Fruit fly (Drosophila melanogaster) whole organism, embryonic: ENCODE data around the gene CG9150.

Experiments used
- Ada2b ChIP-seq: fragments of 200-800 bp; sonication (Bioruptor generic); IDR thresholded peaks from 2 replicates; pipeline ENCODE4 v1.3.6; 2022; ENCODE audit warnings: missing biosample characterization, missing genetic modification characterization
- Adf1 ChIP-seq: fragments of 200-800 bp; sonication (Bioruptor generic); IDR thresholded peaks from 2 replicates; pipeline ENCODE4 v1.3.6; 2022; ENCODE audit warnings: missing biosample characterization, missing genetic modification characterization
- B-H1 ChIP-seq: fragments of 200-800 bp; sonication (Bioruptor generic); IDR thresholded peaks from 3 replicates; pipeline ENCODE4 v1.3.6; 2022; ENCODE audit warnings: missing biosample characterization, missing genetic modification characterization
- Bgb ChIP-seq: fragments of 200-800 bp; sonication (Bioruptor generic); IDR thresholded peaks from 2 replicates; pipeline ENCODE4 v1.3.6; 2022; ENCODE audit warnings: missing biosample characterization, missing genetic modification characterization; ENCODE audit not compliant: partially characterized antibody
- Blimp-1 ChIP-seq: fragments of 200-800 bp; sonication (Bioruptor generic); optimal IDR thresholded peaks from 3 replicates; lab custom pipeline; 2018; ENCODE audit warnings: missing biosample characterization, missing genetic modification characterization, mild to moderate bottlenecking, moderate library complexity, missing genetic modification reagents
- CG1024 ChIP-seq: fragments of 200-800 bp; sonication (Bioruptor generic); IDR thresholded peaks from 2 replicates; pipeline ENCODE4 v1.3.6; 2022; ENCODE audit warnings: missing biosample characterization, missing genetic modification characterization
- CG11456 ChIP-seq: fragments of 200-800 bp; sonication (Bioruptor generic); IDR thresholded peaks from 3 replicates; pipeline ENCODE4 v1.3.6; 2022; ENCODE audit warnings: missing biosample characterization, missing genetic modification characterization
- CG12769 ChIP-seq: fragments of 200-800 bp; sonication (Bioruptor generic); optimal IDR thresholded peaks from 2 replicates; lab custom pipeline; 2019; ENCODE audit warnings: missing biosample characterization, mild to moderate bottlenecking, missing genetic modification characterization, moderate library complexity
- CG13894 ChIP-seq: fragments of 200-800 bp; sonication (Bioruptor generic); optimal IDR thresholded peaks from 3 replicates; lab custom pipeline; 2018; ENCODE audit warnings: missing biosample characterization, mild to moderate bottlenecking, missing genetic modification characterization, moderate library complexity
- CG15073 ChIP-seq: fragments of 200-800 bp; sonication (Bioruptor generic); optimal IDR thresholded peaks from 2 replicates; lab custom pipeline; 2016; ENCODE audit warnings: missing biosample characterization, missing genetic modification characterization
- CG15696 ChIP-seq: fragments of 200-800 bp; sonication (Bioruptor generic); optimal IDR thresholded peaks from 2 replicates; lab custom pipeline; 2019; ENCODE audit warnings: missing biosample characterization, mild to moderate bottlenecking, missing genetic modification characterization, moderate library complexity
- CG17385 ChIP-seq: fragments of 200-800 bp; sonication (Bioruptor generic); optimal IDR thresholded peaks from 3 replicates; lab custom pipeline; 2018; ENCODE audit warnings: missing biosample characterization, mild to moderate bottlenecking, missing genetic modification characterization
- CG31224 ChIP-seq: fragments of 200-800 bp; sonication (Bioruptor generic); IDR thresholded peaks from 2 replicates; pipeline ENCODE4 v1.3.6; 2022; ENCODE audit warnings: missing biosample characterization, missing genetic modification characterization
- CG31441 ChIP-seq: fragments of 200-800 bp; sonication (Bioruptor generic); IDR thresholded peaks from 2 replicates; pipeline ENCODE4 v1.3.6; 2022; ENCODE audit warnings: missing biosample characterization, missing genetic modification characterization
- CG3726 ChIP-seq: fragments of 200-800 bp; sonication (Bioruptor generic); IDR thresholded peaks from 3 replicates; pipeline ENCODE4, ENCODE4 v1.3.6; 2022; ENCODE audit warnings: missing biosample characterization, missing genetic modification characterization
- CG42726 ChIP-seq: fragments of 200-800 bp; sonication (Bioruptor generic); IDR thresholded peaks from 2 replicates; pipeline ENCODE4 v1.3.6; 2022; ENCODE audit warnings: missing biosample characterization, missing genetic modification characterization; ENCODE audit not compliant: partially characterized antibody
- CG6175 ChIP-seq: fragments of 200-800 bp; sonication (Bioruptor generic); IDR thresholded peaks from 3 replicates; pipeline ENCODE4 v1.3.6; 2022; ENCODE audit warnings: missing biosample characterization, missing genetic modification characterization
- CG6791 ChIP-seq: fragments of 200-800 bp; sonication (Bioruptor generic); IDR thresholded peaks from 3 replicates; pipeline ENCODE4 v1.3.6; 2022; ENCODE audit warnings: missing biosample characterization, missing genetic modification characterization; ENCODE audit not compliant: partially characterized antibody
- CG8359 ChIP-seq: fragments of 200-800 bp; sonication (Bioruptor generic); optimal IDR thresholded peaks from 2 replicates; lab custom pipeline; 2017; ENCODE audit warnings: missing biosample characterization, mild to moderate bottlenecking, missing genetic modification characterization, borderline replicate concordance
- CG8765 ChIP-seq: fragments of 200-800 bp; sonication (Bioruptor generic); IDR thresholded peaks from 2 replicates; pipeline ENCODE4 v1.3.6; 2022; ENCODE audit warnings: missing biosample characterization, missing genetic modification characterization
- CG8924 ChIP-seq: fragments of 200-800 bp; optimal IDR thresholded peaks from 3 replicates; lab custom pipeline; 2019; ENCODE audit warnings: missing biosample characterization, mild to moderate bottlenecking, missing genetic modification characterization, moderate library complexity
- CG9817 ChIP-seq: fragments of 200-800 bp; sonication (Bioruptor generic); optimal IDR thresholded peaks from 2 replicates; lab custom pipeline; 2018; ENCODE audit warnings: missing biosample characterization, mild to moderate bottlenecking, missing genetic modification characterization, moderate library complexity
- CG9876 ChIP-seq: fragments of 200-800 bp; sonication (Bioruptor generic); optimal IDR thresholded peaks from 2 replicates; lab custom pipeline; 2016; ENCODE audit warnings: missing biosample characterization, missing genetic modification characterization
- CG9932 ChIP-seq: fragments of 200-800 bp; sonication (Bioruptor generic); IDR thresholded peaks from 2 replicates; pipeline ENCODE4 v1.3.6; 2022; ENCODE audit warnings: missing biosample characterization, missing genetic modification characterization
- Dip3 ChIP-seq: fragments of 200-800 bp; sonication (Bioruptor generic); optimal IDR thresholded peaks from 3 replicates; lab custom pipeline; 2016; ENCODE audit warnings: missing biosample characterization, missing genetic modification characterization
- Elba2 ChIP-seq: fragments of 200-800 bp; sonication (Bioruptor generic); optimal IDR thresholded peaks from 3 replicates; lab custom pipeline; 2016; ENCODE audit warnings: missing biosample characterization, missing genetic modification characterization
- HHEX ChIP-seq: fragments of 200-800 bp; sonication (Bioruptor generic); optimal IDR thresholded peaks from 3 replicates; lab custom pipeline; 2017; ENCODE audit warnings: missing biosample characterization, mild to moderate bottlenecking, missing genetic modification characterization, missing genetic modification reagents
- Nf-YB ChIP-seq: fragments of 200-800 bp; sonication (Bioruptor generic); optimal IDR thresholded peaks from 3 replicates; lab custom pipeline; 2019; ENCODE audit warnings: missing biosample characterization, mild to moderate bottlenecking, missing genetic modification characterization, moderate library complexity
- NfI ChIP-seq: fragments of 200-800 bp; sonication (Bioruptor generic); optimal IDR thresholded peaks from 3 replicates; lab custom pipeline; 2018; ENCODE audit warnings: missing biosample characterization, mild to moderate bottlenecking, missing genetic modification characterization, moderate library complexity
- Tbp ChIP-seq: fragments of >200 bp; optimal IDR thresholded peaks from 2 replicates; lab custom pipeline; 2018; ENCODE audit warnings: missing biosample characterization, missing genetic modification characterization
- Trl ChIP-seq, 3 experiments: fragments of >200 bp in 2 of 3; fragments of 200-800 bp in 1 of 3; sonication (Bioruptor generic) in 1 of 3; optimal IDR thresholded peaks; 2 replicates in 1 of 3; 3 replicates in 2 of 3; lab custom pipeline; 2016 to 2017; ENCODE audit warnings: missing biosample characterization in 1 of 3, missing genetic modification characterization in 1 of 3
- abd-A ChIP-seq: fragments of 200-800 bp; sonication (Bioruptor generic); optimal IDR thresholded peaks from 3 replicates; lab custom pipeline; 2019; ENCODE audit warnings: missing biosample characterization, mild to moderate bottlenecking, missing genetic modification characterization, moderate library complexity
- bowl ChIP-seq: fragments of 200-800 bp; sonication (Bioruptor generic); IDR thresholded peaks from 2 replicates; pipeline ENCODE4 v1.3.6; 2022; ENCODE audit warnings: missing biosample characterization, missing genetic modification characterization
- cad ChIP-seq: fragments of >200 bp; optimal IDR thresholded peaks from 2 replicates; lab custom pipeline; 2017; ENCODE audit warnings: missing biosample characterization, missing genetic modification characterization
- cg ChIP-seq: fragments of 200-800 bp; sonication (Bioruptor generic); optimal IDR thresholded peaks from 3 replicates; lab custom pipeline; 2019; ENCODE audit warnings: missing biosample characterization, mild to moderate bottlenecking, missing genetic modification characterization, moderate library complexity
- chm ChIP-seq: fragments of 200-800 bp; sonication (Bioruptor generic); IDR thresholded peaks from 2 replicates; pipeline ENCODE4 v1.3.6; 2022; ENCODE audit warnings: missing biosample characterization, missing genetic modification characterization
- crc ChIP-seq: fragments of 200-800 bp; sonication (Bioruptor generic); optimal IDR thresholded peaks from 2 replicates; lab custom pipeline; 2016; ENCODE audit warnings: missing biosample characterization, missing genetic modification characterization
- dimm ChIP-seq: fragments of 200-800 bp; sonication (Bioruptor generic); IDR thresholded peaks from 2 replicates; pipeline ENCODE4 v1.3.6; 2022; ENCODE audit warnings: missing biosample characterization, missing genetic modification characterization
- exex ChIP-seq: fragments of 200-800 bp; sonication (Bioruptor generic); optimal IDR thresholded peaks from 4 replicates; lab custom pipeline; 2018; ENCODE audit warnings: missing biosample characterization, mild to moderate bottlenecking, missing genetic modification characterization, moderate library complexity
- grn ChIP-seq: fragments of 200-800 bp; sonication (Bioruptor generic); optimal IDR thresholded peaks from 3 replicates; lab custom pipeline; 2017; ENCODE audit warnings: missing biosample characterization, missing genetic modification characterization
- gsb-n ChIP-seq: fragments of 200-800 bp; sonication (Bioruptor generic); optimal IDR thresholded peaks from 3 replicates; lab custom pipeline; 2018; ENCODE audit warnings: missing biosample characterization, mild to moderate bottlenecking, missing genetic modification characterization
- insv ChIP-seq, 2 experiments: fragments of 200-800 bp; sonication (Bioruptor generic); optimal IDR thresholded peaks; 3 replicates each; lab custom pipeline; 2016 to 2018; ENCODE audit warnings: missing biosample characterization in 2 of 2, missing genetic modification characterization in 2 of 2
- lab ChIP-seq: fragments of 200-800 bp; sonication (Bioruptor generic); optimal IDR thresholded peaks from 3 replicates; lab custom pipeline; 2017; ENCODE audit warnings: missing biosample characterization, missing genetic modification characterization, mild to moderate bottlenecking, moderate library complexity, missing genetic modification reagents
- nmo ChIP-seq: fragments of 200-800 bp; sonication (Bioruptor generic); optimal IDR thresholded peaks from 2 replicates; lab custom pipeline; 2018; ENCODE audit warnings: missing biosample characterization, mild to moderate bottlenecking, missing genetic modification characterization, moderate library complexity
- oc ChIP-seq: fragments of 200-800 bp; sonication (Bioruptor generic); optimal IDR thresholded peaks from 2 replicates; lab custom pipeline; 2018; ENCODE audit warnings: missing biosample characterization, mild to moderate bottlenecking, missing genetic modification characterization, moderate library complexity
- sd ChIP-seq: fragments of 200-800 bp; sonication (Bioruptor generic); optimal IDR thresholded peaks from 3 replicates; lab custom pipeline; 2018; ENCODE audit warnings: missing biosample characterization, mild to moderate bottlenecking, missing genetic modification characterization, moderate library complexity
- sens ChIP-seq: fragments of 200-800 bp; sonication (Bioruptor generic); peaks from one replicate; lab custom pipeline; 2016; ENCODE audit warnings: missing biosample characterization, missing genetic modification characterization
- sug ChIP-seq: fragments of 200-800 bp; optimal IDR thresholded peaks from 2 replicates; lab custom pipeline; 2019; ENCODE audit warnings: missing biosample characterization, mild to moderate bottlenecking, missing genetic modification characterization, moderate library complexity

Gene CG9150

dm6 chr2L:6082936-6083627 is 14.7 kb upstream of the CG9150 start (continued):
- TF ChIP-seq HHEX (GFP tag; lab: Kevin White, UChicago) (peak; percentile 45), nmo (GFP tag; lab: Kevin White, UChicago) (no peak), Ada2b (GFP tag; lab: Robert Waterston, UW) (no peak), CG31441 (GFP tag; lab: Robert Waterston, UW) (no peak), CG15696 (tag; lab: Kevin White, UChicago) (no peak), CG1024 (no peak), Nf-YB (GFP tag; lab: Kevin White, UChicago) (peak; percentile 18), lab (GFP tag; lab: Kevin White, UChicago) (peak; percentile 56), CG31224 (GFP tag; lab: Robert Waterston, UW) (no peak), Tbp (no peak), oc (tag; lab: Kevin White, UChicago) (no peak), Elba2 (GFP tag; lab: Kevin White, UChicago) (no peak), B-H1 (no peak), Bgb (no peak), CG3726 (no peak), Dip3 (no peak), sens (peak; percentile 83), chm (GFP tag; lab: Robert Waterston, UW) (no peak), insv (GFP tag; optimal IDR thresholded peaks at IDR 0.05; lab: Kevin White, UChicago) (no peak)

DNA sequence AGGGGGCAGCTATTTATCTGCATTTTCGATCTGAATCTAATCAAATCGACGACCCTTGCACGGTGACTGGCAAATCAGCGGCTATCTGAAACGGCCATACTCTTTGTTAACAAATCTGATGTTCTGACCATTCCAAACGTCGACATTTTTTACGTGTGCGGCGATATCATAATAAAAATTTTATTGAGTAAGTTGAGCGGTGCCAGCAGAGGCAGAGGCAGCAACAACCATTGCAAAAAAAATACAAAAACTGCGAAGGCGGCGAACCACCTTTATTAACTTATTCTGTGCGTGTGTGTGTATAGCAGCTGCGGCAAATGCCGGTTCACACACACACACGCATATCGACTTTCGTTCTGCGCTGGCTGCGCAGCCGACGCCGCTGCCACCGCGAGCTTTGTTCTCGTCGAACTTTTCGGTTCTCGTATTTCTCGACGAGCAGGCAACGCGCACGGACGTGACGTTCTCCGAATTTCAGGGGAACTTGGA is 13.8 kb upstream of the CG9150 start, which contains the start of gene Kr-h1:
Kr-h1 (plus strand) TSS at position 447 of the 489 bp plus-strand sequence.
- no peak for TF ChIP-seq insv (GFP tag; optimal IDR thresholded peaks at IDR 0.05; lab: Kevin White, UChicago)
- no peak for TF ChIP-seq cad (GFP tag; lab: Kevin White, UChicago)
- TF ChIP-seq CG6791, result no peak
- peak; percentile 37 for TF ChIP-seq Blimp-1
- peak; percentile 65 for TF ChIP-seq sd
- no peak for TF ChIP-seq dimm (GFP tag; lab: Robert Waterston, UW)
- peak; percentile 6 for TF ChIP-seq abd-A (tag; lab: Kevin White, UChicago)
- no peak for TF ChIP-seq CG15073 (GFP tag; lab: Kevin White, UChicago)
- peak; percentile 67 for TF ChIP-seq cg (GFP tag; lab: Kevin White, UChicago)
- no peak for TF ChIP-seq CG8359 (GFP tag; lab: Kevin White, UChicago)
- TF ChIP-seq CG6175 (GFP tag; lab: Robert Waterston, UW), result peak; percentile 80; the same call in 2 of the 3 replicates
- TF ChIP-seq sug (tag; lab: Kevin White, UChicago), result peak; percentile 75
- TF ChIP-seq crc (GFP tag; lab: Kevin White, UChicago), result no peak
- no peak for TF ChIP-seq CG11456 (GFP tag; lab: Robert Waterston, UW)
- peak; percentile 63; the same call in 1 of the 2 replicates for TF ChIP-seq CG42726 (GFP tag; lab: Robert Waterston, UW)
- TF ChIP-seq CG9817 (tag; lab: Kevin White, UChicago), result no peak
- no peak for TF ChIP-seq NfI (GFP tag; lab: Kevin White, UChicago)
- 0 out of 2 replicates have a peak, but pooled peaks have one; percentile 44 for TF ChIP-seq chm (GFP tag; lab: Robert Waterston, UW)
- TF ChIP-seq CG13894 (tag; lab: Kevin White, UChicago), result peak; percentile 72
- no peak for TF ChIP-seq CG8924 (tag; lab: Kevin White, UChicago)
- TF ChIP-seq gsb-n (tag; lab: Kevin White, UChicago), result no peak
- TF ChIP-seq CG9876 (GFP tag; lab: Kevin White, UChicago), result no peak
- TF ChIP-seq Trl (optimal IDR thresholded peaks at IDR 0.05; lab: Kevin White, UChicago), result no peak
- no peak for TF ChIP-seq Trl (GFP tag; optimal IDR thresholded peaks at IDR 0.05; lab: Kevin White, UChicago)
- peak; percentile 46 for TF ChIP-seq grn (GFP tag; lab: Kevin White, UChicago)
- TF ChIP-seq Adf1 (GFP tag; lab: Robert Waterston, UW), result peak; percentile 100
- TF ChIP-seq bowl (GFP tag; lab: Robert Waterston, UW), result no peak
- TF ChIP-seq CG8765 (GFP tag; lab: Robert Waterston, UW), result no peak
- TF ChIP-seq exex (tag; lab: Kevin White, UChicago), result peak; percentile 68
- TF ChIP-seq CG12769, result peak; percentile 11
- TF ChIP-seq CG17385 (GFP tag; lab: Kevin White, UChicago), result no peak
- peak; percentile 17; the same call in 1 of the 2 replicates for TF ChIP-seq CG9932 (GFP tag; lab: Robert Waterston, UW)
- no peak for TF ChIP-seq oc (tag; lab: Kevin White, UChicago)
